Worm (Caenorhabditis elegans) whole organism, L4 larva: ENCODE measurements around the gene C34F11.1.

Experiments
- F10B5.3 ChIP-seq: sonication (generic microtip); optimal IDR thresholded peaks from 2 replicates; lab custom pipeline; 2016; ENCODE audit warnings: mild to moderate bottlenecking, missing genetic modification characterization, missing compliant biosample characterization
- F37D6.2 ChIP-seq: sonication (generic microtip); optimal IDR thresholded peaks from 2 replicates; lab custom pipeline; 2016; ENCODE audit warnings: mild to moderate bottlenecking, missing genetic modification characterization, missing compliant biosample characterization
- F49E8.2 ChIP-seq: sonication (generic microtip); optimal IDR thresholded peaks from 2 replicates; lab custom pipeline; 2016; ENCODE audit warnings: missing compliant biosample characterization, mild to moderate bottlenecking, missing genetic modification characterization, borderline replicate concordance
- R02D3.7 ChIP-seq: fragments of 150-350 bp; sonication (generic microtip); optimal IDR thresholded peaks from 3 replicates; lab custom pipeline; 2014; ENCODE audit warnings: missing biosample characterization, missing genetic modification characterization
- T26A8.4 ChIP-seq: fragments of 200-800 bp; sonication (Bioruptor generic); IDR thresholded peaks from 2 replicates; pipeline ENCODE4 v1.3.6; 2022; ENCODE audit warnings: missing genetic modification characterization, missing compliant biosample characterization
- Y105C5A.15 ChIP-seq: fragments of 200-800 bp; sonication (Bioruptor generic); IDR thresholded peaks from 2 replicates; pipeline ENCODE4 v1.3.6; 2022; ENCODE audit warnings: missing genetic modification characterization, missing compliant biosample characterization
- Y75B8A.6 ChIP-seq: fragments of 200-800 bp; sonication (Bioruptor generic); IDR thresholded peaks from 2 replicates; pipeline ENCODE4 v1.3.6; 2022; ENCODE audit warnings: missing genetic modification reagents, missing genetic modification characterization, missing compliant biosample characterization
- aha-1 ChIP-seq: fragments of 150-350 bp; peaks from one replicate; lab custom pipeline; 2014; ENCODE audit warnings: missing biosample characterization, missing genetic modification characterization
- ceh-28 ChIP-seq: fragments of 150-350 bp; optimal IDR thresholded peaks from 2 replicates; lab custom pipeline; 2014; ENCODE audit warnings: missing biosample characterization, missing genetic modification reagents, missing genetic modification characterization
- ceh-62 ChIP-seq: sonication (generic microtip); optimal IDR thresholded peaks from 2 replicates; lab custom pipeline; 2017; ENCODE audit warnings: missing biosample characterization, missing genetic modification characterization
- ctbp-1 ChIP-seq: fragments of 200-800 bp; sonication (Bioruptor generic); IDR thresholded peaks from 2 replicates; pipeline ENCODE4 v1.3.6; 2022; ENCODE audit warnings: missing genetic modification reagents, missing genetic modification characterization, missing compliant biosample characterization
- daf-19 ChIP-seq: fragments of 200-800 bp; sonication (Bioruptor generic); conservative IDR thresholded peaks from 2 replicates; pipeline ENCODE4 v1.3.6; 2022; ENCODE audit warnings: missing genetic modification characterization, missing compliant biosample characterization
- dve-1 ChIP-seq: sonication (generic microtip); optimal IDR thresholded peaks from 2 replicates; lab custom pipeline; 2017; ENCODE audit warnings: antibody characterized with exemption, mild to moderate bottlenecking, missing genetic modification characterization, missing compliant biosample characterization; ENCODE audit not compliant: insufficient read depth
- lin-13 ChIP-seq: fragments of 150-350 bp; optimal IDR thresholded peaks from 2 replicates; lab custom pipeline; 2014; ENCODE audit warnings: missing biosample characterization, missing genetic modification reagents, missing genetic modification characterization
- lin-29 ChIP-seq: fragments of 200-800 bp; sonication (Bioruptor generic); IDR thresholded peaks from 2 replicates; pipeline ENCODE4 v1.3.6; 2022; ENCODE audit warnings: missing genetic modification reagents, missing genetic modification characterization, missing compliant biosample characterization
- lsy-2 ChIP-seq, 2 experiments: fragments of 150-350 bp in 1 of 2; sonication (generic microtip) in 1 of 2; optimal IDR thresholded peaks; 2 replicates each; lab custom pipeline; 2014 to 2017; ENCODE audit warnings: missing biosample characterization in 2 of 2, missing genetic modification characterization in 2 of 2
- mdt-29 ChIP-seq: fragments of 200-800 bp; sonication (Bioruptor generic); IDR thresholded peaks from 2 replicates; pipeline ENCODE4 v1.3.6; 2022; ENCODE audit warnings: missing genetic modification reagents, missing genetic modification characterization, missing compliant biosample characterization
- mes-2 ChIP-seq: sonication (generic microtip); optimal IDR thresholded peaks from 2 replicates; lab custom pipeline; 2016; ENCODE audit warnings: missing genotype, mild to moderate bottlenecking, missing genetic modification characterization, missing compliant biosample characterization; ENCODE audit not compliant: poor library complexity, severe bottlenecking
- mxl-2 ChIP-seq: fragments of 200-800 bp; sonication (Bioruptor generic); conservative IDR thresholded peaks from 2 replicates; pipeline ENCODE4 v1.3.6; 2022; ENCODE audit warnings: missing genetic modification reagents, missing genetic modification characterization, missing compliant biosample characterization
- nhr-28 ChIP-seq: fragments of 150-350 bp; optimal IDR thresholded peaks from 2 replicates; lab custom pipeline; 2014; ENCODE audit warnings: missing biosample characterization, missing genetic modification characterization
- nhr-48 ChIP-seq: sonication (generic microtip); optimal IDR thresholded peaks from 2 replicates; lab custom pipeline; 2016; ENCODE audit warnings: mild to moderate bottlenecking, missing genetic modification characterization, missing compliant biosample characterization
- pha-4 ChIP-seq, 2 experiments: fragments of 150-350 bp in 1 of 2; fragments of 200-800 bp in 1 of 2; sonication (Bioruptor generic) in 1 of 2; IDR thresholded peaks in 1 of 2; optimal IDR thresholded peaks in 1 of 2; 2 replicates each; pipeline versions ENCODE4 v1.3.6 to Lab custom; 2014 to 2022; ENCODE audit warnings: missing genetic modification characterization in 2 of 2, missing genetic modification reagents in 2 of 2, missing biosample characterization in 1 of 2, missing compliant biosample characterization in 1 of 2
- pqm-1 ChIP-seq: sonication (generic microtip); optimal IDR thresholded peaks from 2 replicates; lab custom pipeline; 2017; ENCODE audit warnings: missing biosample characterization, missing genetic modification characterization
- rbr-2 ChIP-seq: sonication (generic microtip); optimal IDR thresholded peaks from 2 replicates; lab custom pipeline; 2016; ENCODE audit warnings: missing genotype, missing genetic modification characterization, missing compliant biosample characterization
- saeg-2 ChIP-seq: fragments of 200-800 bp; sonication (Bioruptor generic); IDR thresholded peaks from 2 replicates; pipeline ENCODE4 v1.3.6; 2022; ENCODE audit warnings: missing genetic modification reagents, missing genetic modification characterization, missing compliant biosample characterization
- sdz-12 ChIP-seq: fragments of 200-800 bp; sonication (Bioruptor generic); optimal IDR thresholded peaks from 2 replicates; lab custom pipeline; 2018; ENCODE audit warnings: mild to moderate bottlenecking, missing genetic modification characterization, missing compliant biosample characterization
- unc-130 ChIP-seq: sonication (generic microtip); optimal IDR thresholded peaks from 2 replicates; lab custom pipeline; 2016; ENCODE audit warnings: missing genetic modification reagents, missing genetic modification characterization, missing compliant biosample characterization
- unc-39 ChIP-seq: sonication (generic microtip); optimal IDR thresholded peaks from 2 replicates; lab custom pipeline; 2017; ENCODE audit warnings: missing biosample characterization, missing genetic modification characterization
- unc-62 ChIP-seq, 3 experiments: fragments of 150-350 bp in 1 of 3; sonication (generic microtip); optimal IDR thresholded peaks in 2 of 3; peaks in 1 of 3; 1 replicate in 1 of 3; 2 replicates in 2 of 3; lab custom pipeline; 2014 to 2017; ENCODE audit warnings: missing biosample characterization in 3 of 3, missing genetic modification characterization in 3 of 3, missing genetic modification reagents in 3 of 3, missing genotype in 1 of 3
- zfp-3 ChIP-seq: fragments of 200-800 bp; sonication (Bioruptor generic); conservative IDR thresholded peaks from 2 replicates; pipeline ENCODE4 v1.3.6; 2022; ENCODE audit warnings: missing genetic modification reagents, missing genetic modification characterization, missing compliant biosample characterization
- zip-2 ChIP-seq: fragments of 150-350 bp; optimal IDR thresholded peaks from 2 replicates; lab custom pipeline; 2014; ENCODE audit warnings: missing biosample characterization, missing genetic modification characterization
- ztf-7 ChIP-seq: fragments of 150-350 bp; optimal IDR thresholded peaks from 2 replicates; lab custom pipeline; 2014; ENCODE audit warnings: missing biosample characterization, missing genetic modification characterization

Gene C34F11.1

ce11 chrII:5172451-5172850, 40.3 kb upstream of the C34F11.1 start, which contains the start of gene C27D6.1:
C27D6.1 (plus strand) TSS chrII:5172751.
- TF ChIP-seq unc-62 (GFP tag; optimal IDR thresholded peaks at IDR 0.05 in 1 of 2; lab: Kevin White, UChicago) (peak in 1 of 2 experiments; percentile 74), unc-62 (tag; optimal IDR thresholded peaks at IDR 0.05; lab: Kevin White, UChicago) (no peak), nhr-28 (tag; lab: Kevin White, UChicago) (no peak), aha-1 (tag; lab: Kevin White, UChicago) (peak; percentile 5), mes-2 (no peak), zfp-3 (GFP tag; lab: Robert Waterston, UW) (no peak)

ce11 chrII:5174370-5174769, 38.4 kb upstream of the C34F11.1 start, which contains the start of gene C27D6.3:
C27D6.3 (minus strand) TSS chrII:5174470.
- no peak for TF ChIP-seq ceh-62 (tag; lab: Kevin White, UChicago)
- no peak for TF ChIP-seq F10B5.3 (tag; lab: Kevin White, UChicago)
- no peak for TF ChIP-seq nhr-48 (tag; lab: Kevin White, UChicago)
- TF ChIP-seq Y105C5A.15, result no peak
- no peak for TF ChIP-seq aha-1 (tag; lab: Kevin White, UChicago)
- TF ChIP-seq lin-13, result no peak
- TF ChIP-seq R02D3.7 (tag; lab: Kevin White, UChicago), result no peak
- no peak for TF ChIP-seq mxl-2 (GFP tag; lab: Robert Waterston, UW)
- TF ChIP-seq F37D6.2 (tag; lab: Kevin White, UChicago), result no peak
- TF ChIP-seq mdt-29, result no peak
- TF ChIP-seq zip-2, result no peak
- no peak for TF ChIP-seq pqm-1 (tag; lab: Kevin White, UChicago)
- no peak for TF ChIP-seq dve-1 (tag; lab: Kevin White, UChicago)
- TF ChIP-seq rbr-2, result no peak
- TF ChIP-seq pha-4 (GFP tag; IDR thresholded peaks at IDR 0.05; lab: Robert Waterston, UW), result no peak
- TF ChIP-seq pha-4 (tag; optimal IDR thresholded peaks at IDR 0.05; lab: Kevin White, UChicago), result no peak
- no peak for TF ChIP-seq ceh-28 (tag; lab: Kevin White, UChicago)
- no peak for TF ChIP-seq unc-39

- TF ChIP-seq ctbp-1 (GFP tag; lab: Robert Waterston, UW), result no peak
- TF ChIP-seq unc-130 (GFP tag; lab: Kevin White, UChicago), result no peak
- peak in 1 of 2 experiments; percentile 37 for TF ChIP-seq unc-62 (GFP tag; optimal IDR thresholded peaks at IDR 0.05 in 1 of 2; lab: Kevin White, UChicago)
- TF ChIP-seq unc-62 (tag; optimal IDR thresholded peaks at IDR 0.05; lab: Kevin White, UChicago), result no peak
- peak; percentile 93 for TF ChIP-seq aha-1 (tag; lab: Kevin White, UChicago)
- no peak for TF ChIP-seq lin-29 (GFP tag; lab: Robert Waterston, UW)
- no peak for TF ChIP-seq daf-19 (GFP tag; lab: Robert Waterston, UW)
Observed at ce11 chrII:5176934-5177333, 35.8 kb upstream of the C34F11.1 start.

- peak; percentile 17 for TF ChIP-seq aha-1 (tag; lab: Kevin White, UChicago)
- peak in 1 of 2 experiments; percentile 44 for TF ChIP-seq unc-62 (GFP tag; optimal IDR thresholded peaks at IDR 0.05 in 1 of 2; lab: Kevin White, UChicago)
- TF ChIP-seq unc-62 (tag; optimal IDR thresholded peaks at IDR 0.05; lab: Kevin White, UChicago), result no peak
- no peak for TF ChIP-seq ztf-7 (tag; lab: Kevin White, UChicago)
- TF ChIP-seq, all 104 proteins: peak for 2
Observed at ce11 chrII:5177902-5178301, 34.9 kb upstream of the C34F11.1 start, which contains the start of gene C27D6.12. C27D6.12 (minus strand) TSS chrII:5178002.

ce11 chrII:5178609-5179008, 34.2 kb upstream of the C34F11.1 start:
- TF ChIP-seq sdz-12 (GFP tag; lab: Kevin White, UChicago) (peak; percentile 40), saeg-2 (GFP tag; lab: Robert Waterston, UW) (0 out of 2 replicates have a peak, but pooled peaks have one; percentile 21), lsy-2 (tag; optimal IDR thresholded peaks at IDR 0.05; lab: Kevin White, UChicago) (peak in 1 of 2 experiments; percentile 11), T26A8.4 (GFP tag; lab: Robert Waterston, UW) (peak; percentile 56), Y75B8A.6 (GFP tag; lab: Robert Waterston, UW) (0 out of 2 replicates have a peak, but pooled peaks have one; percentile 12), F49E8.2 (no peak)
